Fruit fly (Drosophila melanogaster) whole organism, embryonic: ENCODE results near the gene CG15337.

Source experiments
- Aef1 ChIP-seq: fragments of 200-800 bp; sonication (Bioruptor generic); IDR thresholded peaks from 3 replicates; pipeline ENCODE4 v1.3.6; 2022; ENCODE audit warnings: missing biosample characterization, missing genetic modification characterization
- Atf3 ChIP-seq: fragments of 200-800 bp; sonication (Bioruptor generic); optimal IDR thresholded peaks from 3 replicates; lab custom pipeline; 2016; ENCODE audit warnings: missing biosample characterization, missing genetic modification characterization
- CG10267 ChIP-seq: fragments of 200-800 bp; sonication (Bioruptor generic); optimal IDR thresholded peaks from 2 replicates; lab custom pipeline; 2018; ENCODE audit warnings: missing biosample characterization, mild to moderate bottlenecking, missing genetic modification characterization, moderate library complexity
- CG11093 ChIP-seq: fragments of 200-800 bp; sonication (Bioruptor generic); IDR thresholded peaks from 3 replicates; pipeline ENCODE4 v1.3.6; 2022; ENCODE audit warnings: missing biosample characterization, missing genetic modification characterization
- CG11398 ChIP-seq: fragments of 200-800 bp; sonication (Bioruptor generic); optimal IDR thresholded peaks from 2 replicates; lab custom pipeline; 2016; ENCODE audit warnings: missing biosample characterization, missing genetic modification characterization
- CG11723 ChIP-seq: fragments of 200-800 bp; sonication (Bioruptor generic); optimal IDR thresholded peaks from 2 replicates; lab custom pipeline; 2017; ENCODE audit warnings: missing biosample characterization, mild to moderate bottlenecking, missing genetic modification characterization
- CG1233 ChIP-seq: fragments of 200-800 bp; sonication (Bioruptor generic); optimal IDR thresholded peaks from 4 replicates; lab custom pipeline; 2018; ENCODE audit warnings: missing biosample characterization, mild to moderate bottlenecking, missing genetic modification characterization
- CG12744 ChIP-seq: fragments of 200-800 bp; sonication (Bioruptor generic); optimal IDR thresholded peaks from 2 replicates; lab custom pipeline; 2016; ENCODE audit warnings: missing biosample characterization, missing genetic modification characterization
- CG12769 ChIP-seq: fragments of 200-800 bp; sonication (Bioruptor generic); optimal IDR thresholded peaks from 2 replicates; lab custom pipeline; 2019; ENCODE audit warnings: missing biosample characterization, mild to moderate bottlenecking, missing genetic modification characterization, moderate library complexity
- CG13123 ChIP-seq: fragments of 200-800 bp; sonication (Bioruptor generic); optimal IDR thresholded peaks from 2 replicates; lab custom pipeline; 2016; ENCODE audit warnings: missing biosample characterization, missing genetic modification characterization
- CG14667 ChIP-seq: fragments of 200-800 bp; sonication (Bioruptor generic); IDR thresholded peaks from 2 replicates; pipeline ENCODE4 v1.3.6; 2022; ENCODE audit warnings: missing biosample characterization, missing genetic modification characterization
- CG15696 ChIP-seq: fragments of 200-800 bp; sonication (Bioruptor generic); optimal IDR thresholded peaks from 2 replicates; lab custom pipeline; 2019; ENCODE audit warnings: missing biosample characterization, mild to moderate bottlenecking, missing genetic modification characterization, moderate library complexity
- CG17912 ChIP-seq: fragments of 200-800 bp; sonication (Bioruptor generic); optimal IDR thresholded peaks from 2 replicates; lab custom pipeline; 2018; ENCODE audit warnings: missing biosample characterization, mild to moderate bottlenecking, missing genetic modification characterization
- CG33213 ChIP-seq: fragments of 200-800 bp; sonication (Bioruptor generic); optimal IDR thresholded peaks from 3 replicates; lab custom pipeline; 2016; ENCODE audit warnings: missing biosample characterization, missing genetic modification characterization
- CG3838 ChIP-seq: fragments of 200-800 bp; sonication (Bioruptor generic); optimal IDR thresholded peaks from 3 replicates; lab custom pipeline; 2016; ENCODE audit warnings: missing biosample characterization, missing genetic modification characterization
- CG4404 ChIP-seq: fragments of 200-800 bp; sonication (Bioruptor generic); IDR thresholded peaks from 2 replicates; pipeline ENCODE4 v1.3.6; 2022; ENCODE audit warnings: missing biosample characterization, missing genetic modification characterization
- CG6272 ChIP-seq: fragments of 200-800 bp; sonication (Bioruptor generic); IDR thresholded peaks from 2 replicates; pipeline ENCODE4 v1.3.6; 2022; ENCODE audit warnings: missing biosample characterization, missing genetic modification characterization
- CG7271 ChIP-seq: fragments of 200-800 bp; sonication (Bioruptor generic); optimal IDR thresholded peaks from 2 replicates; lab custom pipeline; 2018; ENCODE audit warnings: missing biosample characterization, mild to moderate bottlenecking, missing genetic modification characterization, moderate library complexity
- CG7928 ChIP-seq: fragments of 200-800 bp; sonication (Bioruptor generic); optimal IDR thresholded peaks from 2 replicates; lab custom pipeline; 2017; ENCODE audit warnings: missing biosample characterization, mild to moderate bottlenecking, missing genetic modification characterization
- CG9876 ChIP-seq: fragments of 200-800 bp; sonication (Bioruptor generic); optimal IDR thresholded peaks from 2 replicates; lab custom pipeline; 2016; ENCODE audit warnings: missing biosample characterization, missing genetic modification characterization
- CTCF ChIP-seq: fragments of 200-800 bp; sonication (Bioruptor generic); optimal IDR thresholded peaks from 2 replicates; lab custom pipeline; 2017; ENCODE audit warnings: missing biosample characterization, mild to moderate bottlenecking, missing genetic modification characterization, moderate library complexity
- Dbx ChIP-seq: fragments of 200-800 bp; sonication (Bioruptor generic); IDR thresholded peaks from 3 replicates; pipeline ENCODE4 v1.3.6; 2022; ENCODE audit warnings: missing biosample characterization, missing genetic modification characterization
- ERR ChIP-seq: fragments of 200-800 bp; sonication (Bioruptor generic); optimal IDR thresholded peaks from 2 replicates; lab custom pipeline; 2016; ENCODE audit warnings: missing biosample characterization, missing genetic modification characterization
- Fer2 ChIP-seq: fragments of 200-800 bp; sonication (Bioruptor generic); optimal IDR thresholded peaks from 2 replicates; lab custom pipeline; 2018; ENCODE audit warnings: missing biosample characterization, mild to moderate bottlenecking, missing genetic modification characterization, moderate library complexity
- Gsc ChIP-seq: fragments of 200-800 bp; sonication (Bioruptor generic); IDR thresholded peaks from 2 replicates; pipeline ENCODE4 v1.3.6; 2022; ENCODE audit warnings: missing biosample characterization, missing genetic modification characterization
- Hmr ChIP-seq: fragments of 200-800 bp; sonication (Bioruptor generic); optimal IDR thresholded peaks from 3 replicates; lab custom pipeline; 2017; ENCODE audit warnings: mild to moderate bottlenecking, missing biosample characterization, missing genetic modification reagents, missing genetic modification characterization
- Hr3 ChIP-seq: fragments of 200-800 bp; sonication (Bioruptor generic); optimal IDR thresholded peaks from 3 replicates; lab custom pipeline; 2016; ENCODE audit warnings: missing biosample characterization, missing genetic modification characterization
- MBD-R2 ChIP-seq: fragments of 200-800 bp; sonication (Bioruptor generic); IDR thresholded peaks from 2 replicates; pipeline ENCODE4 v1.3.6; 2022; ENCODE audit warnings: missing biosample characterization, missing genetic modification characterization
- Poxn ChIP-seq: fragments of 200-800 bp; sonication (Bioruptor generic); IDR thresholded peaks from 2 replicates; pipeline ENCODE4 v1.3.6; 2022; ENCODE audit warnings: missing biosample characterization, missing genetic modification characterization
- Taf1 ChIP-seq: fragments of 200-800 bp; sonication (Bioruptor generic); IDR thresholded peaks from 2 replicates; pipeline ENCODE4 v1.3.6; 2022; ENCODE audit warnings: missing biosample characterization, missing genetic modification characterization
- Xbp1 ChIP-seq: fragments of 200-800 bp; sonication (Bioruptor generic); optimal IDR thresholded peaks from 3 replicates; lab custom pipeline; 2016; ENCODE audit warnings: missing biosample characterization, mild to moderate bottlenecking, missing genetic modification characterization
- cad ChIP-seq: fragments of >200 bp; optimal IDR thresholded peaks from 2 replicates; lab custom pipeline; 2017; ENCODE audit warnings: missing biosample characterization, missing genetic modification characterization
- chn ChIP-seq: fragments of 200-800 bp; sonication (Bioruptor generic); optimal IDR thresholded peaks from 2 replicates; lab custom pipeline; 2016; ENCODE audit warnings: missing biosample characterization, missing genetic modification characterization
- cwo ChIP-seq: fragments of 200-800 bp; sonication (Bioruptor generic); optimal IDR thresholded peaks from 3 replicates; lab custom pipeline; 2017; ENCODE audit warnings: missing biosample characterization, missing genetic modification characterization, mild to moderate bottlenecking, moderate library complexity, missing genetic modification reagents
- dimm ChIP-seq: fragments of 200-800 bp; sonication (Bioruptor generic); IDR thresholded peaks from 2 replicates; pipeline ENCODE4 v1.3.6; 2022; ENCODE audit warnings: missing biosample characterization, missing genetic modification characterization
- disco-r ChIP-seq: fragments of 200-800 bp; sonication (Bioruptor generic); optimal IDR thresholded peaks from 2 replicates; lab custom pipeline; 2016; ENCODE audit warnings: missing biosample characterization, missing genetic modification characterization
- dpn ChIP-seq, 2 experiments: fragments of 200-800 bp; sonication (Bioruptor generic); optimal IDR thresholded peaks; 3 replicates each; lab custom pipeline; 2016; ENCODE audit warnings: missing biosample characterization in 2 of 2, missing genetic modification characterization in 2 of 2
- fd64A ChIP-seq: fragments of 200-800 bp; sonication (Bioruptor generic); optimal IDR thresholded peaks from 3 replicates; lab custom pipeline; 2018; ENCODE audit warnings: missing biosample characterization, mild to moderate bottlenecking, missing genetic modification characterization
- ham ChIP-seq: fragments of 200-800 bp; sonication (Bioruptor generic); IDR thresholded peaks from 2 replicates; pipeline ENCODE4 v1.3.6; 2022; ENCODE audit warnings: missing biosample characterization, missing genetic modification characterization
- ind ChIP-seq: fragments of 200-800 bp; sonication (Bioruptor generic); optimal IDR thresholded peaks from 3 replicates; lab custom pipeline; 2016; ENCODE audit warnings: missing biosample characterization, missing genetic modification characterization
- kni ChIP-seq: fragments of 200-800 bp; sonication (Bioruptor generic); optimal IDR thresholded peaks from 3 replicates; lab custom pipeline; 2017; ENCODE audit warnings: mild to moderate bottlenecking, missing biosample characterization, missing genetic modification reagents, missing genetic modification characterization
- lilli ChIP-seq: fragments of 200-800 bp; sonication (Bioruptor generic); optimal IDR thresholded peaks from 3 replicates; lab custom pipeline; 2016; ENCODE audit warnings: missing biosample characterization, missing genetic modification characterization
- otp ChIP-seq: fragments of 200-800 bp; sonication (Bioruptor generic); IDR thresholded peaks from 3 replicates; pipeline ENCODE4, ENCODE4 v1.3.6; 2022; ENCODE audit warnings: missing biosample characterization, missing genetic modification characterization
- pita ChIP-seq: fragments of 200-800 bp; sonication (Bioruptor generic); optimal IDR thresholded peaks from 2 replicates; lab custom pipeline; 2017; ENCODE audit warnings: missing biosample characterization, mild to moderate bottlenecking, missing genetic modification characterization
- sens ChIP-seq: fragments of 200-800 bp; sonication (Bioruptor generic); peaks from one replicate; lab custom pipeline; 2016; ENCODE audit warnings: missing biosample characterization, missing genetic modification characterization
- shn ChIP-seq: fragments of 200-800 bp; sonication (Bioruptor generic); optimal IDR thresholded peaks from 3 replicates; lab custom pipeline; 2016; ENCODE audit warnings: missing biosample characterization, missing genetic modification characterization
- slbo ChIP-seq: fragments of 200-800 bp; sonication (Bioruptor generic); IDR thresholded peaks from 2 replicates; pipeline ENCODE4 v1.3.6; 2022; ENCODE audit warnings: missing biosample characterization, missing genetic modification characterization
- slou ChIP-seq: fragments of 200-800 bp; sonication (Bioruptor generic); optimal IDR thresholded peaks from 3 replicates; lab custom pipeline; 2016; ENCODE audit warnings: missing biosample characterization, missing genetic modification characterization
- toy ChIP-seq: fragments of 200-800 bp; sonication (Bioruptor generic); IDR thresholded peaks from 2 replicates; pipeline ENCODE4 v1.3.6; 2022; ENCODE audit warnings: missing biosample characterization, missing genetic modification characterization
- trem ChIP-seq: fragments of 200-800 bp; optimal IDR thresholded peaks from 3 replicates; lab custom pipeline; 2019; ENCODE audit warnings: missing biosample characterization, mild to moderate bottlenecking, missing genetic modification characterization, moderate library complexity
- trh ChIP-seq: fragments of 200-800 bp; sonication (Bioruptor generic); optimal IDR thresholded peaks from 2 replicates; lab custom pipeline; 2016; ENCODE audit warnings: missing biosample characterization, missing genetic modification characterization
- ttk ChIP-seq: fragments of 200-800 bp; sonication (Bioruptor generic); IDR thresholded peaks from 2 replicates; pipeline ENCODE4 v2.1.2; 2022; ENCODE audit warnings: missing biosample characterization, missing genetic modification characterization
- vnd ChIP-seq: fragments of 200-800 bp; sonication (Bioruptor generic); IDR thresholded peaks from 3 replicates; pipeline ENCODE4 v1.3.6; 2022; ENCODE audit warnings: missing biosample characterization, missing genetic modification characterization; ENCODE audit not compliant: partially characterized antibody

The CG15337 gene

DNA sequence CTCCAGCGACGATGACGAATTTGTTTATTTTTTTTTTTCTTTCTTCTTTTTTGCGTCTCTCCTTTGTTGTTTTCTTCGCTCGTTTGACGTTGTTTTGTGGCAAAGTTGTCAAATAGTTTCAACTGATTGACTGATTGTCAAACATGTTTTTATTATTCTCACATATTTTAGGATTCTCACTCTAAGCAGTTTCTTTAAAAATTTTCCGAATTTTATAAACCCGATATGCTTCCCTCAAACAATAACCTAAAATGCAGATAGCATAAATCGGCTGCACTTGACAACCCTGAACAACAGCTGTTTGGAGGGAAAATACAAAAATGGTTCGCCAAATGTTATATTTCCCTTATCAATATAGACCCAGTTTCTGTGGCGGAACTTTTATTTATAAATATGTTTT, 16.3 kb upstream of the CG15337 start, which contains the start of gene CG17982 (continued):
- TF ChIP-seq toy (GFP tag; lab: Robert Waterston, UW) (0 out of 2 replicates have a peak, but pooled peaks have one; percentile 34), dpn (GFP tag; optimal IDR thresholded peaks at IDR 0.05; lab: Kevin White, UChicago) (peak; percentile 80 to 83), CG11398 (GFP tag; lab: Kevin White, UChicago) (peak; percentile 69), CG10267 (peak; percentile 80), pita (GFP tag; lab: Kevin White, UChicago) (no peak), Hmr (GFP tag; lab: Kevin White, UChicago) (no peak), CG7271 (tag; lab: Kevin White, UChicago) (peak; percentile 45), CG33213 (GFP tag; lab: Kevin White, UChicago) (peak; percentile 87), kni (GFP tag; lab: Kevin White, UChicago) (peak; percentile 75), trh (GFP tag; lab: Kevin White, UChicago) (peak; percentile 42), CG13123 (GFP tag; lab: Kevin White, UChicago) (peak; percentile 77), chn (GFP tag; lab: Kevin White, UChicago) (peak; percentile 86), shn (peak; percentile 80), Dbx (GFP tag; lab: Robert Waterston, UW) (peak; percentile 66), CG17912 (GFP tag; lab: Kevin White, UChicago) (peak; percentile 83), CTCF (GFP tag; lab: Kevin White, UChicago) (peak; percentile 17), CG7928 (peak; percentile 47), trem (tag; lab: Kevin White, UChicago) (peak; percentile 64), otp (GFP tag; lab: Robert Waterston, UW) (peak; percentile 69; the same call in 2 of the 3 replicates), cad (GFP tag; lab: Kevin White, UChicago) (no peak), CG14667 (GFP tag; lab: Robert Waterston, UW) (peak; percentile 44), Gsc (GFP tag; lab: Robert Waterston, UW) (no peak), CG4404 (GFP tag; lab: Robert Waterston, UW) (peak; percentile 56; the same call in 1 of the 2 replicates), MBD-R2 (GFP tag; lab: Robert Waterston, UW) (peak; percentile 80), CG3838 (GFP tag; lab: Kevin White, UChicago) (peak; percentile 61), slbo (peak; percentile 88), ERR (peak; percentile 70), ham (GFP tag; lab: Robert Waterston, UW) (no peak), vnd (GFP tag; lab: Robert Waterston, UW) (no peak), Fer2 (tag; lab: Kevin White, UChicago) (peak; percentile 80), Aef1 (peak; percentile 66), Atf3 (GFP tag; lab: Kevin White, UChicago) (peak; percentile 64), sens (GFP tag; lab: Kevin White, UChicago) (peak; percentile 97), CG11093 (GFP tag; lab: Robert Waterston, UW) (peak; percentile 44; the same call in 1 of the 3 replicates), CG9876 (GFP tag; lab: Kevin White, UChicago) (peak; percentile 62), ttk (peak; percentile 68), CG1233 (GFP tag; lab: Kevin White, UChicago) (peak; percentile 83), Xbp1 (peak; percentile 88), CG12769 (no peak), cwo (peak; percentile 71), disco-r (peak; percentile 64), Taf1 (peak; percentile 57), Hr3 (GFP tag; lab: Kevin White, UChicago) (peak; percentile 77), slou (GFP tag; lab: Kevin White, UChicago) (peak; percentile 43), fd64A (GFP tag; lab: Kevin White, UChicago) (peak; percentile 45), CG12744 (GFP tag; lab: Kevin White, UChicago) (peak; percentile 79), CG15696 (tag; lab: Kevin White, UChicago) (peak; percentile 77), CG11723 (GFP tag; lab: Kevin White, UChicago) (peak; percentile 64), CG6272 (GFP tag; lab: Robert Waterston, UW) (0 out of 2 replicates have a peak, but pooled peaks have one; percentile 34), Poxn (no peak), ind (GFP tag; lab: Kevin White, UChicago) (peak; percentile 84), dimm (no peak), lilli (GFP tag; lab: Kevin White, UChicago) (peak; percentile 93)
